Fruit fly (Drosophila melanogaster): Measurements from ENCODE around the gene CG1924.

Gene CG1924

dm6 chrX:12221496-12221895, 43.1 kb upstream of the CG1924 start (continued):
- peak; percentile 56; the same call in 2 of the 3 replicates for TF ChIP-seq dysf (GFP tag; IDR thresholded peaks at IDR 0.05)
- TF ChIP-seq Myb (GFP tag; optimal IDR thresholded peaks at IDR 0.05), result no peak
- no peak for TF ChIP-seq MBD-R2 (GFP tag; IDR thresholded peaks at IDR 0.05)
- TF ChIP-seq gcm (GFP tag; optimal IDR thresholded peaks at IDR 0.05), result no peak
- TF ChIP-seq jigr1 (GFP tag; IDR thresholded peaks at IDR 0.05), result no peak
- peak; percentile 34 for TF ChIP-seq Hr3 (GFP tag; optimal IDR thresholded peaks at IDR 0.05)
- TF ChIP-seq dmrt11E (tag; optimal IDR thresholded peaks at IDR 0.05), result peak; percentile 57
- TF ChIP-seq ERR (GFP tag; optimal IDR thresholded peaks at IDR 0.05), result peak; percentile 31
- peak; percentile 9 for TF ChIP-seq CG30431 (GFP tag; optimal IDR thresholded peaks at IDR 0.05)
- TF ChIP-seq CG42726 (GFP tag; IDR thresholded peaks at IDR 0.05; ENCODE audit: partially characterized antibody), result no peak
- peak; percentile 85 for TF ChIP-seq pnt (GFP tag; optimal IDR thresholded peaks at IDR 0.05)
- peak; percentile 50 for TF ChIP-seq az2 (GFP tag; optimal IDR thresholded peaks at IDR 0.05)
- TF ChIP-seq Nf-YC (tag; optimal IDR thresholded peaks at IDR 0.05), result no peak
- no peak for TF ChIP-seq Nf-YA (GFP tag; IDR thresholded peaks at IDR 0.05)
- peak; percentile 2 for TF ChIP-seq CG7786 (GFP tag; optimal IDR thresholded peaks at IDR 0.05)
- no peak for TF ChIP-seq Adf1 (GFP tag; IDR thresholded peaks at IDR 0.05)
- TF ChIP-seq nerfin-1 (tag; optimal IDR thresholded peaks at IDR 0.05), result peak; percentile 14
- TF ChIP-seq CG13123 (GFP tag; optimal IDR thresholded peaks at IDR 0.05), result no peak
- TF ChIP-seq Aef1 (GFP tag; IDR thresholded peaks at IDR 0.05), result peak; percentile 15; the same call in 1 of the 3 replicates
- TF ChIP-seq HHEX (GFP tag; optimal IDR thresholded peaks at IDR 0.05), result no peak
- TF ChIP-seq gfzf (GFP tag; optimal IDR thresholded peaks at IDR 0.05), result no peak
- TF ChIP-seq cwo (GFP tag; optimal IDR thresholded peaks at IDR 0.05), result no peak
- TF ChIP-seq Meics (GFP tag; optimal IDR thresholded peaks at IDR 0.05), result no peak
- TF ChIP-seq scrt (GFP tag; optimal IDR thresholded peaks at IDR 0.05), result no peak
- TF ChIP-seq ewg (GFP tag; optimal IDR thresholded peaks at IDR 0.05), result peak; percentile 10
- TF ChIP-seq chinmo (GFP tag; IDR thresholded peaks at IDR 0.05; ENCODE audit: partially characterized antibody), result no peak
- TF ChIP-seq CG17802 (tag; optimal IDR thresholded peaks at IDR 0.05), result no peak
- no peak for TF ChIP-seq zen (tag; optimal IDR thresholded peaks at IDR 0.05)
- peak; percentile 33 for TF ChIP-seq unpg (GFP tag; optimal IDR thresholded peaks at IDR 0.05)
- peak; percentile 35 for TF ChIP-seq Hsf (GFP tag; optimal IDR thresholded peaks at IDR 0.05)
- no peak for TF ChIP-seq CG10321 (GFP tag; IDR thresholded peaks at IDR 0.05)
- TF ChIP-seq insv (GFP tag; optimal IDR thresholded peaks at IDR 0.05), result no peak
- peak; percentile 79 for TF ChIP-seq ara (GFP tag; IDR thresholded peaks at IDR 0.05)
- peak; percentile 63 for TF ChIP-seq dmrt99B (tag; optimal IDR thresholded peaks at IDR 0.05)
- no peak for TF ChIP-seq Ravus (GFP tag; IDR thresholded peaks at IDR 0.05)
- TF ChIP-seq klu (GFP tag; IDR thresholded peaks at IDR 0.05), result peak; percentile 41; the same call in 1 of the 2 replicates
- peak; percentile 67 for TF ChIP-seq CG14441 (GFP tag; IDR thresholded peaks at IDR 0.05)
- TF ChIP-seq NC2α (GFP tag; optimal IDR thresholded peaks at IDR 0.05), result no peak
- TF ChIP-seq h (optimal IDR thresholded peaks at IDR 0.05), result no peak
- no peak for TF ChIP-seq zen2 (GFP tag; IDR thresholded peaks at IDR 0.05; ENCODE audit: partially characterized antibody)
- TF ChIP-seq CG17361 (GFP tag; IDR thresholded peaks at IDR 0.05), result peak; percentile 88
- TF ChIP-seq CG8765 (GFP tag; IDR thresholded peaks at IDR 0.05), result peak; percentile 56; the same call in 1 of the 2 replicates
- TF ChIP-seq Dll (GFP tag; IDR thresholded peaks at IDR 0.05; ENCODE audit: partially characterized antibody), result no peak
- TF ChIP-seq slp2 (GFP tag; optimal IDR thresholded peaks at IDR 0.05), result peak; percentile 76
- no peak for TF ChIP-seq CG13894 (tag; optimal IDR thresholded peaks at IDR 0.05)
- no peak for TF ChIP-seq CG18599 (GFP tag; optimal IDR thresholded peaks at IDR 0.05)
- peak; percentile 59 for TF ChIP-seq Ssrp (tag; optimal IDR thresholded peaks at IDR 0.05)
- TF ChIP-seq lov (optimal IDR thresholded peaks at IDR 0.05), result no peak
- TF ChIP-seq lov (GFP tag; IDR thresholded peaks at IDR 0.05), result peak; percentile 80; the same call in 2 of the 3 replicates
- TF ChIP-seq Optix (GFP tag; IDR thresholded peaks at IDR 0.05), result peak; percentile 55; the same call in 1 of the 3 replicates
- no peak for TF ChIP-seq her (GFP tag; optimal IDR thresholded peaks at IDR 0.05)
- no peak for TF ChIP-seq CG32767 (GFP tag; IDR thresholded peaks at IDR 0.05)

Data from whole organism, embryonic.